Worm (Caenorhabditis elegans) whole organism, mixed stage, embryonic: ENCODE measurements around the gene K10C2.12.

Experiments
- M03D4.4 ChIP-seq: sonication (generic microtip); optimal IDR thresholded peaks from 2 replicates; lab custom pipeline; 2017; ENCODE audit warnings: mild to moderate bottlenecking, missing genetic modification characterization, missing compliant biosample characterization
- bed-3 ChIP-seq: fragments of 200-800 bp; sonication (Bioruptor generic); optimal IDR thresholded peaks from 3 replicates; lab custom pipeline; 2018; ENCODE audit warnings: mild to moderate bottlenecking, missing genetic modification characterization, moderate library complexity, missing compliant biosample characterization
- blmp-1 ChIP-seq: fragments of 150-350 bp; optimal IDR thresholded peaks from 2 replicates; lab custom pipeline; 2014; ENCODE audit warnings: missing biosample characterization, missing genetic modification characterization
- ceh-39 ChIP-seq: fragments of 150-350 bp; optimal IDR thresholded peaks from 2 replicates; lab custom pipeline; 2014; ENCODE audit warnings: missing biosample characterization, missing genetic modification characterization
- ceh-43 ChIP-seq: fragments of 200-800 bp; sonication (Bioruptor generic); optimal IDR thresholded peaks from 2 replicates; lab custom pipeline; 2018; ENCODE audit warnings: mild to moderate bottlenecking, missing genetic modification characterization, moderate library complexity, missing compliant biosample characterization
- ces-1 ChIP-seq: fragments of 150-350 bp; optimal IDR thresholded peaks from 2 replicates; lab custom pipeline; 2014; ENCODE audit warnings: missing biosample characterization, missing genetic modification reagents, missing genetic modification characterization
- cnd-1 ChIP-seq: fragments of 200-800 bp; sonication (Bioruptor generic); optimal IDR thresholded peaks from 2 replicates; lab custom pipeline; 2018; ENCODE audit warnings: mild to moderate bottlenecking, missing genetic modification characterization, missing compliant biosample characterization
- drap-1 ChIP-seq: fragments of 200-800 bp; sonication (Bioruptor generic); optimal IDR thresholded peaks from 3 replicates; lab custom pipeline; 2018; ENCODE audit warnings: mild to moderate bottlenecking, missing genetic modification characterization, missing compliant biosample characterization
- elt-1 ChIP-seq: sonication (generic microtip); optimal IDR thresholded peaks from 2 replicates; lab custom pipeline; 2017; ENCODE audit warnings: missing genetic modification characterization, mild to moderate bottlenecking, missing compliant biosample characterization, antibody characterized with exemption, moderate library complexity, borderline replicate concordance; ENCODE audit not compliant: insufficient read depth
- elt-3 ChIP-seq: fragments of 150-350 bp; optimal IDR thresholded peaks from 2 replicates; lab custom pipeline; 2014; ENCODE audit warnings: missing biosample characterization, missing genetic modification characterization
- flh-1 ChIP-seq: fragments of 200-800 bp; sonication (Bioruptor generic); optimal IDR thresholded peaks from 2 replicates; lab custom pipeline; 2018; ENCODE audit warnings: mild to moderate bottlenecking, missing genetic modification characterization, moderate library complexity, missing compliant biosample characterization
- ham-2 ChIP-seq: fragments of 200-800 bp; sonication (Bioruptor generic); optimal IDR thresholded peaks from 2 replicates; lab custom pipeline; 2018; ENCODE audit warnings: mild to moderate bottlenecking, missing genetic modification characterization, missing compliant biosample characterization
- hlh-1 ChIP-seq: fragments of 150-350 bp; optimal IDR thresholded peaks from 2 replicates; lab custom pipeline; 2014; ENCODE audit warnings: missing biosample characterization, missing genetic modification reagents, missing genetic modification characterization
- lin-13 ChIP-seq: fragments of 150-350 bp; optimal IDR thresholded peaks from 2 replicates; lab custom pipeline; 2014; ENCODE audit warnings: missing biosample characterization, missing genetic modification characterization
- lin-32 ChIP-seq: fragments of 200-800 bp; sonication (Bioruptor generic); optimal IDR thresholded peaks from 2 replicates; lab custom pipeline; 2018; ENCODE audit warnings: mild to moderate bottlenecking, missing genetic modification characterization, missing compliant biosample characterization
- lsy-2 ChIP-seq: fragments of 150-350 bp; optimal IDR thresholded peaks from 2 replicates; lab custom pipeline; 2014; ENCODE audit warnings: missing biosample characterization, missing genetic modification characterization
- mab-5 ChIP-seq: fragments of 150-350 bp; optimal IDR thresholded peaks from 2 replicates; lab custom pipeline; 2014; ENCODE audit warnings: missing biosample characterization, missing genetic modification characterization
- mep-1 ChIP-seq: fragments of 150-350 bp; optimal IDR thresholded peaks from 2 replicates; lab custom pipeline; 2017; ENCODE audit warnings: missing biosample characterization, missing genetic modification reagents, missing genetic modification characterization, inconsistent platforms
- mls-2 ChIP-seq: sonication (generic microtip); optimal IDR thresholded peaks from 2 replicates; lab custom pipeline; 2016; ENCODE audit warnings: mild to moderate bottlenecking, missing genetic modification characterization, moderate library complexity, missing compliant biosample characterization
- nhr-12 ChIP-seq: fragments of 150-350 bp; optimal IDR thresholded peaks from 2 replicates; lab custom pipeline; 2014; ENCODE audit warnings: missing biosample characterization, missing genetic modification characterization
- nhr-237 ChIP-seq: fragments of 150-350 bp; optimal IDR thresholded peaks from 2 replicates; lab custom pipeline; 2014; ENCODE audit warnings: missing biosample characterization, missing genetic modification characterization
- nhr-28 ChIP-seq: fragments of 150-350 bp; optimal IDR thresholded peaks from 2 replicates; lab custom pipeline; 2014; ENCODE audit warnings: missing biosample characterization, missing genetic modification characterization
- nhr-76 ChIP-seq: sonication (generic microtip); optimal IDR thresholded peaks from 2 replicates; lab custom pipeline; 2017; ENCODE audit warnings: missing biosample characterization, missing genetic modification characterization
- pha-4 ChIP-seq: fragments of 150-350 bp; optimal IDR thresholded peaks from 2 replicates; lab custom pipeline; 2018; ENCODE audit warnings: missing biosample characterization, missing genetic modification reagents, missing genetic modification characterization
- sem-2 ChIP-seq: fragments of 200-800 bp; sonication (Bioruptor generic); optimal IDR thresholded peaks from 2 replicates; lab custom pipeline; 2018; ENCODE audit warnings: mild to moderate bottlenecking, missing genetic modification characterization, missing compliant biosample characterization
- sptf-1 ChIP-seq: sonication (generic microtip); optimal IDR thresholded peaks from 2 replicates; lab custom pipeline; 2017; ENCODE audit warnings: mild to moderate bottlenecking, missing genetic modification characterization, moderate library complexity, missing compliant biosample characterization
- tbx-8 ChIP-seq: fragments of 200-800 bp; sonication (Bioruptor generic); optimal IDR thresholded peaks from 2 replicates; lab custom pipeline; 2018; ENCODE audit warnings: mild to moderate bottlenecking, missing genetic modification characterization, moderate library complexity, missing compliant biosample characterization
- unc-39 ChIP-seq: fragments of 150-350 bp; optimal IDR thresholded peaks from 2 replicates; lab custom pipeline; 2014; ENCODE audit warnings: missing biosample characterization, missing genetic modification characterization
- unc-62 ChIP-seq: fragments of 150-350 bp; optimal IDR thresholded peaks from 2 replicates; lab custom pipeline; 2014; ENCODE audit warnings: missing biosample characterization, missing genetic modification reagents, missing genetic modification characterization
- zip-8 ChIP-seq: fragments of 150-350 bp; optimal IDR thresholded peaks from 2 replicates; lab custom pipeline; 2014; ENCODE audit warnings: missing biosample characterization, missing genetic modification characterization
- ztf-11 ChIP-seq: fragments of 150-350 bp; optimal IDR thresholded peaks from 2 replicates; lab custom pipeline; 2014; ENCODE audit warnings: missing biosample characterization, missing genetic modification characterization

K10C2.12 gene

ce11 chrX:6408713-6409112, 11.9 kb downstream of the K10C2.12 start:
- TF ChIP-seq mls-2 (tag; lab: Kevin White, UChicago) (no peak), cnd-1 (tag; lab: Kevin White, UChicago) (no peak), unc-62 (GFP tag; lab: Kevin White, UChicago) (no peak), sem-2 (GFP tag; lab: Kevin White, UChicago) (no peak), mep-1 (tag; lab: Kevin White, UChicago) (no peak), nhr-76 (tag; lab: Kevin White, UChicago) (no peak), ham-2 (GFP tag; lab: Kevin White, UChicago) (no peak), nhr-28 (tag; lab: Kevin White, UChicago) (no peak), unc-39 (tag; lab: Kevin White, UChicago) (no peak), nhr-237 (no peak), M03D4.4 (no peak), hlh-1 (tag; lab: Kevin White, UChicago) (no peak), lin-13 (tag; lab: Kevin White, UChicago) (no peak), blmp-1 (no peak), lsy-2 (tag; lab: Kevin White, UChicago) (no peak), mab-5 (tag; lab: Kevin White, UChicago) (no peak), ceh-39 (tag; lab: Kevin White, UChicago) (no peak)

ce11 chrX:6408286-6408685, 12.3 kb downstream of the K10C2.12 start:
- TF ChIP-seq sptf-1 (tag; lab: Kevin White, UChicago) (no peak), nhr-12 (tag; lab: Kevin White, UChicago) (no peak), ceh-39 (tag; lab: Kevin White, UChicago) (no peak), lsy-2 (tag; lab: Kevin White, UChicago) (no peak), zip-8 (tag; lab: Kevin White, UChicago) (no peak), pha-4 (tag; lab: Kevin White, UChicago) (no peak), sem-2 (GFP tag; lab: Kevin White, UChicago) (no peak), elt-1 (tag; lab: Kevin White, UChicago) (no peak), unc-62 (GFP tag; lab: Kevin White, UChicago) (no peak), unc-39 (tag; lab: Kevin White, UChicago) (no peak), drap-1 (GFP tag; lab: Kevin White, UChicago) (no peak), flh-1 (GFP tag; lab: Kevin White, UChicago) (no peak), tbx-8 (GFP tag; lab: Kevin White, UChicago) (no peak), ham-2 (GFP tag; lab: Kevin White, UChicago) (no peak), nhr-28 (tag; lab: Kevin White, UChicago) (no peak), ces-1 (GFP tag; lab: Kevin White, UChicago) (no peak), nhr-237 (no peak), ceh-43 (GFP tag; lab: Kevin White, UChicago) (no peak), mep-1 (tag; lab: Kevin White, UChicago) (no peak)

ce11 chrX:6407805-6408204, 12.8 kb downstream of the K10C2.12 start:
- TF ChIP-seq lsy-2 (tag; lab: Kevin White, UChicago) (no peak), drap-1 (GFP tag; lab: Kevin White, UChicago) (no peak), sptf-1 (tag; lab: Kevin White, UChicago) (no peak), ztf-11 (tag; lab: Kevin White, UChicago) (no peak), nhr-76 (tag; lab: Kevin White, UChicago) (no peak), ces-1 (GFP tag; lab: Kevin White, UChicago) (no peak), nhr-28 (tag; lab: Kevin White, UChicago) (no peak), bed-3 (no peak), nhr-237 (no peak), sem-2 (GFP tag; lab: Kevin White, UChicago) (no peak), zip-8 (tag; lab: Kevin White, UChicago) (no peak), elt-3 (tag; lab: Kevin White, UChicago) (no peak)
- TF ChIP-seq, all 35 proteins: peak for 0

ce11 chrX:6405905-6406304, 14.7 kb downstream of the K10C2.12 start:
- TF ChIP-seq M03D4.4 (no peak), mls-2 (tag; lab: Kevin White, UChicago) (no peak), mep-1 (tag; lab: Kevin White, UChicago) (no peak), lin-13 (tag; lab: Kevin White, UChicago) (no peak), bed-3 (no peak), drap-1 (GFP tag; lab: Kevin White, UChicago) (no peak), zip-8 (tag; lab: Kevin White, UChicago) (no peak), elt-1 (tag; lab: Kevin White, UChicago) (no peak), elt-3 (tag; lab: Kevin White, UChicago) (no peak), nhr-237 (no peak), lin-32 (GFP tag; lab: Kevin White, UChicago) (no peak), sptf-1 (tag; lab: Kevin White, UChicago) (no peak), unc-39 (tag; lab: Kevin White, UChicago) (no peak)
